Fruit fly (Drosophila melanogaster): ENCODE data around the gene Cp38.

Cp38 gene

DNA sequence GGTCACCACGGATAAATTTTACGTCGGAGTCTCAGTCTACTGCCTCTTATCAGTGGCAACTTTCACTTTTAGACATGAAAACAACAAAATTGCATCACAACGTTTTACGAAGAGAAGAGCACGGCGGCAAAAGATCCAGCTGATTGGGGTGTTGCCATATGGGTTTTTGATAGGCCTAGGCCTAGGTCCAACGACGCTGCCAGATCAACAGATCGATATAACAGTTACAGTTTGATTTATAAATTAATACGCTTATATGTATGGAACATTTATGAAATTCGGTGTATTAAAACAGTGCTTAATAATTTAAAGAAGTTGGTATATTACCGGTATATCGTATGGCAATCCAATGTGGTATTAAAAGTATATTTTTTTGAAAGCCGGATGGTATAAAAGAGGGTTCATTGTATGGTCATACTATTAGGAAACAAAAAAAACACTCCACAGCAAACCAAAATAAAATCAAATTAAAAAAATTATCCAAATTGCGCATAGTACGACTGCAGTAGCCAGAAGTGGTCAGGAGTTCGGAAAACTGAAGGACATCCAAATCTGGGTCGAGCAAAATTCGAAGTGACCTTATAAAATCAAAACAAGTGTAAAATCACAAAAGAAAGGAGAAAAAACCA is 44.9 kb upstream of the Cp38 start, which contains the start of gene CG1440 (continued):
- TF ChIP-seq Drgx (GFP tag; IDR thresholded peaks at IDR 0.05), result no peak
- peak; percentile 43; the same call in 2 of the 3 replicates for TF ChIP-seq CG17361 (GFP tag; IDR thresholded peaks at IDR 0.05)
- no peak for TF ChIP-seq CG12071 (GFP tag; optimal IDR thresholded peaks at IDR 0.05)
- no peak for TF ChIP-seq CG8359 (GFP tag; optimal IDR thresholded peaks at IDR 0.05; ENCODE audit: borderline replicate concordance)
- peak; percentile 78 for TF ChIP-seq CG14710 (tag; optimal IDR thresholded peaks at IDR 0.05)
- TF ChIP-seq CG31365 (tag; optimal IDR thresholded peaks at IDR 0.05), result no peak
- no peak for TF ChIP-seq CG6654 (GFP tag; optimal IDR thresholded peaks at IDR 0.05)
- no peak for TF ChIP-seq slou (GFP tag; optimal IDR thresholded peaks at IDR 0.05)
- no peak for TF ChIP-seq Oli (tag; optimal IDR thresholded peaks at IDR 0.05)
- TF ChIP-seq Kr (GFP tag; optimal IDR thresholded peaks at IDR 0.05), result no peak
- no peak for TF ChIP-seq ind (GFP tag; optimal IDR thresholded peaks at IDR 0.05)
- no peak for TF ChIP-seq CG8281 (tag; optimal IDR thresholded peaks at IDR 0.05)
- no peak for TF ChIP-seq Adf1 (GFP tag; IDR thresholded peaks at IDR 0.05)
- no peak for TF ChIP-seq tap (tag; optimal IDR thresholded peaks at IDR 0.05)
- no peak for TF ChIP-seq dan (GFP tag; IDR thresholded peaks at IDR 0.05)
- no peak for TF ChIP-seq Hmr (GFP tag; optimal IDR thresholded peaks at IDR 0.05)
- TF ChIP-seq CG12942 (GFP tag; optimal IDR thresholded peaks at IDR 0.05), result no peak
- TF ChIP-seq CG10321 (GFP tag; IDR thresholded peaks at IDR 0.05), result no peak
- TF ChIP-seq B-H1 (GFP tag; IDR thresholded peaks at IDR 0.05), result no peak
- TF ChIP-seq Bgb (GFP tag; IDR thresholded peaks at IDR 0.05; ENCODE audit: partially characterized antibody), result no peak
- no peak for TF ChIP-seq CG18599 (GFP tag; optimal IDR thresholded peaks at IDR 0.05)
- TF ChIP-seq tio (GFP tag; optimal IDR thresholded peaks at IDR 0.05), result no peak
- TF ChIP-seq CkIIα-i1 (GFP tag; IDR thresholded peaks at IDR 0.05), result no peak
- peak; percentile 88 for TF ChIP-seq CG9797 (GFP tag; optimal IDR thresholded peaks at IDR 0.05)
- TF ChIP-seq otp (GFP tag; IDR thresholded peaks at IDR 0.05), result no peak
- no peak for TF ChIP-seq nau (GFP tag; optimal IDR thresholded peaks at IDR 0.05)
- TF ChIP-seq CG9215 (GFP tag; IDR thresholded peaks at IDR 0.05), result no peak
- TF ChIP-seq CG12299 (tag; optimal IDR thresholded peaks at IDR 0.05), result no peak
- TF ChIP-seq dmrt11E (tag; optimal IDR thresholded peaks at IDR 0.05), result peak; percentile 24
- no peak for TF ChIP-seq CG42726 (GFP tag; IDR thresholded peaks at IDR 0.05; ENCODE audit: partially characterized antibody)
- TF ChIP-seq Dref (GFP tag; IDR thresholded peaks at IDR 0.05), result no peak
- TF ChIP-seq CG8089 (GFP tag; optimal IDR thresholded peaks at IDR 0.05), result no peak
- TF ChIP-seq CG9817 (tag; optimal IDR thresholded peaks at IDR 0.05), result no peak
- no peak for TF ChIP-seq CG8290 (GFP tag; optimal IDR thresholded peaks at IDR 0.05)
- no peak for TF ChIP-seq CG8290 (tag; optimal IDR thresholded peaks at IDR 0.05)
- no peak for TF ChIP-seq wdn (GFP tag; IDR thresholded peaks at IDR 0.05)
- TF ChIP-seq CG10543 (GFP tag; optimal IDR thresholded peaks at IDR 0.05), result no peak
- TF ChIP-seq en (GFP tag; optimal IDR thresholded peaks at IDR 0.05), result no peak
- TF ChIP-seq CG32772 (GFP tag; IDR thresholded peaks at IDR 0.05), result peak; percentile 35; the same call in 1 of the 2 replicates
- TF ChIP-seq CG8944 (GFP tag; optimal IDR thresholded peaks at IDR 0.05), result no peak
- peak; percentile 40 for TF ChIP-seq HLH54F (GFP tag; optimal IDR thresholded peaks at IDR 0.05)
- no peak for TF ChIP-seq Ada2b (GFP tag; IDR thresholded peaks at IDR 0.05)
- TF ChIP-seq nom (GFP tag; optimal IDR thresholded peaks at IDR 0.05), result no peak
- TF ChIP-seq Scr (GFP tag; IDR thresholded peaks at IDR 0.05; ENCODE audit: partially characterized antibody), result no peak
- no peak for TF ChIP-seq TFAM (GFP tag; optimal IDR thresholded peaks at IDR 0.05)
- TF ChIP-seq btn (GFP tag; optimal IDR thresholded peaks at IDR 0.05), result no peak
- no peak for TF ChIP-seq CG4360 (GFP tag; IDR thresholded peaks at IDR 0.05)
- TF ChIP-seq E2f1 (GFP tag; IDR thresholded peaks at IDR 0.05), result no peak
- TF ChIP-seq CG1024 (GFP tag; IDR thresholded peaks at IDR 0.05), result no peak
- TF ChIP-seq az2 (GFP tag; optimal IDR thresholded peaks at IDR 0.05), result no peak
- TF ChIP-seq peb (GFP tag; IDR thresholded peaks at IDR 0.05), result no peak
- TF ChIP-seq Gug (GFP tag; IDR thresholded peaks at IDR 0.05), result no peak
